Worm (Caenorhabditis elegans) whole organism, mixed stage, embryonic: ENCODE results near the gene K08H2.10.

Source experiments
- M03D4.4 ChIP-seq: sonication (generic microtip); optimal IDR thresholded peaks from 2 replicates; lab custom pipeline; 2017; ENCODE audit warnings: mild to moderate bottlenecking, missing genetic modification characterization, missing compliant biosample characterization
- ces-1 ChIP-seq: fragments of 150-350 bp; optimal IDR thresholded peaks from 2 replicates; lab custom pipeline; 2014; ENCODE audit warnings: missing biosample characterization, missing genetic modification reagents, missing genetic modification characterization
- elt-1 ChIP-seq: sonication (generic microtip); optimal IDR thresholded peaks from 2 replicates; lab custom pipeline; 2017; ENCODE audit warnings: missing genetic modification characterization, mild to moderate bottlenecking, missing compliant biosample characterization, antibody characterized with exemption, moderate library complexity, borderline replicate concordance; ENCODE audit not compliant: insufficient read depth
- elt-3 ChIP-seq: fragments of 150-350 bp; optimal IDR thresholded peaks from 2 replicates; lab custom pipeline; 2014; ENCODE audit warnings: missing biosample characterization, missing genetic modification characterization
- lin-13 ChIP-seq: fragments of 150-350 bp; optimal IDR thresholded peaks from 2 replicates; lab custom pipeline; 2014; ENCODE audit warnings: missing biosample characterization, missing genetic modification characterization
- lsy-2 ChIP-seq: fragments of 150-350 bp; optimal IDR thresholded peaks from 2 replicates; lab custom pipeline; 2014; ENCODE audit warnings: missing biosample characterization, missing genetic modification characterization
- mep-1 ChIP-seq: fragments of 150-350 bp; optimal IDR thresholded peaks from 2 replicates; lab custom pipeline; 2017; ENCODE audit warnings: missing biosample characterization, missing genetic modification reagents, missing genetic modification characterization, inconsistent platforms
- nhr-12 ChIP-seq: fragments of 150-350 bp; optimal IDR thresholded peaks from 2 replicates; lab custom pipeline; 2014; ENCODE audit warnings: missing biosample characterization, missing genetic modification characterization
- nhr-237 ChIP-seq: fragments of 150-350 bp; optimal IDR thresholded peaks from 2 replicates; lab custom pipeline; 2014; ENCODE audit warnings: missing biosample characterization, missing genetic modification characterization
- snpc-4 ChIP-seq: fragments of 150-350 bp; optimal IDR thresholded peaks from 2 replicates; lab custom pipeline; 2014; ENCODE audit warnings: missing biosample characterization, missing genetic modification characterization
- sptf-1 ChIP-seq: sonication (generic microtip); optimal IDR thresholded peaks from 2 replicates; lab custom pipeline; 2017; ENCODE audit warnings: mild to moderate bottlenecking, missing genetic modification characterization, moderate library complexity, missing compliant biosample characterization
- unc-39 ChIP-seq: fragments of 150-350 bp; optimal IDR thresholded peaks from 2 replicates; lab custom pipeline; 2014; ENCODE audit warnings: missing biosample characterization, missing genetic modification characterization

DNA sequence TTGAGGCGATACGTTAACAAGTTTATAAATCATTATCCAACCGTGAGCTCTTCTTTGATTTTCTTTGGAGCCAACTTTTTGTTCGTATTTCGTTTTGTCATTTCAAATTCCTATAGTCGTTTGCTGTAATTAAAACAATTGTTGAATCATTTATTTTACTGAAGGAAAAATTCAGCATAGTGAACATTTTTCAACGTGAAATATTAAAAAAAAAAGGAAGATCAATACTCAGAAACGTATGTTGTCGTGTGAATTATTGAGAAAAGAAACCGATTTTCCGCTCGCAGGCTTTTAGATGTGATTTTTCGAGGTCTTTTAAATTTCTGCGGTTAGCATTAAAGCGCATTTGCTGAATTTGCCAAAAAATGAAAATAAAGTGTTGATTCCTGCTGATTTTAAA, 21.3 kb downstream of the K08H2.10 start, which contains the start of gene phf-33:
- no peak for TF ChIP-seq lsy-2
- TF ChIP-seq lin-13 (tag; lab: Kevin White, UChicago), result no peak
- no peak for TF ChIP-seq elt-3 (tag; lab: Kevin White, UChicago)
- TF ChIP-seq unc-39 (tag; lab: Kevin White, UChicago), result no peak
- no peak for TF ChIP-seq nhr-237 (tag; lab: Kevin White, UChicago)
- no peak for TF ChIP-seq M03D4.4
- no peak for TF ChIP-seq snpc-4 (tag; lab: Kevin White, UChicago)
- TF ChIP-seq ces-1 (GFP tag; lab: Kevin White, UChicago), result no peak
- TF ChIP-seq sptf-1 (tag; lab: Kevin White, UChicago), result no peak
- no peak for TF ChIP-seq mep-1
- TF ChIP-seq elt-1 (tag; lab: Kevin White, UChicago), result no peak
- TF ChIP-seq nhr-12, result no peak
